Fruit fly (Drosophila melanogaster): Measurements from ENCODE around the gene Ir76a.
A peak's percentile ranks its signal among the peaks of the same experiment; 100 is the strongest.

Gene Ir76a

dm6 chr3L:19794203-19794802, 4.8 kb upstream of the Ir76a start (continued):
- TF ChIP-seq Adf1 (GFP tag; IDR thresholded peaks at IDR 0.05) (peak; percentile 56), Stat92E (GFP tag; optimal IDR thresholded peaks at IDR 0.05) (peak in 1 of 3 experiments; percentile 2), Hey (tag; optimal IDR thresholded peaks at IDR 0.05) (peak; percentile 70), ken (GFP tag; IDR thresholded peaks at IDR 0.05) (peak; percentile 60), CG3726 (GFP tag; IDR thresholded peaks at IDR 0.05) (no peak), HLH54F (GFP tag; optimal IDR thresholded peaks at IDR 0.05) (peak; percentile 74), p53 (GFP tag; optimal IDR thresholded peaks at IDR 0.05) (no peak), CG30403 (GFP tag; optimal IDR thresholded peaks at IDR 0.05) (peak; percentile 88), Lhr (GFP tag; optimal IDR thresholded peaks at IDR 0.05) (peak; percentile 57), D19A (tag; optimal IDR thresholded peaks at IDR 0.05) (peak; percentile 81), Deaf1 (tag; optimal IDR thresholded peaks at IDR 0.05) (peak; percentile 68), CG9215 (GFP tag; IDR thresholded peaks at IDR 0.05) (peak; percentile 76), CG18619 (GFP tag; optimal IDR thresholded peaks at IDR 0.05) (peak; percentile 90), Blimp-1 (GFP tag; optimal IDR thresholded peaks at IDR 0.05) (peak; percentile 74), Fer1 (GFP tag; optimal IDR thresholded peaks at IDR 0.05) (peak; percentile 92), gcm (GFP tag; optimal IDR thresholded peaks at IDR 0.05) (peak; percentile 74), fd102C (GFP tag; optimal IDR thresholded peaks at IDR 0.05) (no peak), run (tag; optimal IDR thresholded peaks at IDR 0.05) (peak; percentile 73), slp2 (GFP tag; optimal IDR thresholded peaks at IDR 0.05) (peak; percentile 73), CG1024 (GFP tag; IDR thresholded peaks at IDR 0.05) (no peak), Mes4 (GFP tag; optimal IDR thresholded peaks at IDR 0.05) (peak; percentile 71), slbo (GFP tag; IDR thresholded peaks at IDR 0.05) (peak; percentile 82), CG13424 (tag; optimal IDR thresholded peaks at IDR 0.05) (peak; percentile 86), NFAT (GFP tag; IDR thresholded peaks at IDR 0.05) (peak; percentile 89), Hr78 (GFP tag; optimal IDR thresholded peaks at IDR 0.05) (no peak), Chrac-16 (GFP tag; optimal IDR thresholded peaks at IDR 0.05) (peak; percentile 76), onecut (GFP tag; IDR thresholded peaks at IDR 0.05) (peak; percentile 76), CG42726 (GFP tag; IDR thresholded peaks at IDR 0.05; ENCODE audit: partially characterized antibody) (no peak), en (GFP tag; optimal IDR thresholded peaks at IDR 0.05) (peak; percentile 19), cas (GFP tag; IDR thresholded peaks at IDR 0.05) (0 out of 2 replicates have a peak, but pooled peaks have one; percentile 31), da (GFP tag; optimal IDR thresholded peaks at IDR 0.05) (peak; percentile 0), ems (GFP tag; optimal IDR thresholded peaks at IDR 0.05) (peak; percentile 72), Hand (GFP tag; optimal IDR thresholded peaks at IDR 0.05) (peak; percentile 91), CHES-1-like (GFP tag; optimal IDR thresholded peaks at IDR 0.05) (peak; percentile 66), Rfx (GFP tag; IDR thresholded peaks at IDR 0.05) (peak; percentile 89), mld (GFP tag; IDR thresholded peaks at IDR 0.05; ENCODE audit: partially characterized antibody) (no peak), CG9876 (GFP tag; optimal IDR thresholded peaks at IDR 0.05) (peak; percentile 12), nerfin-2 (GFP tag; IDR thresholded peaks at IDR 0.05; ENCODE audit: partially characterized antibody) (no peak), kay (GFP tag; optimal IDR thresholded peaks at IDR 0.05) (peak; percentile 87), Hr39 (optimal IDR thresholded peaks at IDR 0.05) (no peak), CG14710 (tag; optimal IDR thresholded peaks at IDR 0.05) (peak; percentile 77), repo (GFP tag; optimal IDR thresholded peaks at IDR 0.05) (peak; percentile 69), CG3995 (GFP tag; optimal IDR thresholded peaks at IDR 0.05) (peak; percentile 54), CG12155 (GFP tag; optimal IDR thresholded peaks at IDR 0.05) (peak; percentile 66), lab (GFP tag; optimal IDR thresholded peaks at IDR 0.05) (peak; percentile 91), Meics (GFP tag; optimal IDR thresholded peaks at IDR 0.05) (peak; percentile 94), CG14441 (GFP tag; IDR thresholded peaks at IDR 0.05) (peak; percentile 57), CG15696 (tag; optimal IDR thresholded peaks at IDR 0.05) (peak; percentile 30), sug (tag; optimal IDR thresholded peaks at IDR 0.05) (peak; percentile 89), ranshi (GFP tag; IDR thresholded peaks at IDR 0.05) (peak; percentile 43)
